Worm (Caenorhabditis elegans) whole organism, mixed stage, embryonic: ENCODE results near the gene swsn-4.

Source experiments
- ces-1 ChIP-seq: fragments of 150-350 bp; optimal IDR thresholded peaks from 2 replicates; lab custom pipeline; 2014; ENCODE audit warnings: missing biosample characterization, missing genetic modification reagents, missing genetic modification characterization
- elt-3 ChIP-seq: fragments of 150-350 bp; optimal IDR thresholded peaks from 2 replicates; lab custom pipeline; 2014; ENCODE audit warnings: missing biosample characterization, missing genetic modification characterization
- lsy-2 ChIP-seq: fragments of 150-350 bp; optimal IDR thresholded peaks from 2 replicates; lab custom pipeline; 2014; ENCODE audit warnings: missing biosample characterization, missing genetic modification characterization
- mep-1 ChIP-seq: fragments of 150-350 bp; optimal IDR thresholded peaks from 2 replicates; lab custom pipeline; 2017; ENCODE audit warnings: missing biosample characterization, missing genetic modification reagents, missing genetic modification characterization, inconsistent platforms
- nhr-12 ChIP-seq: fragments of 150-350 bp; optimal IDR thresholded peaks from 2 replicates; lab custom pipeline; 2014; ENCODE audit warnings: missing biosample characterization, missing genetic modification characterization
- nhr-237 ChIP-seq: fragments of 150-350 bp; optimal IDR thresholded peaks from 2 replicates; lab custom pipeline; 2014; ENCODE audit warnings: missing biosample characterization, missing genetic modification characterization
- pha-4 ChIP-seq: fragments of 150-350 bp; optimal IDR thresholded peaks from 2 replicates; lab custom pipeline; 2018; ENCODE audit warnings: missing biosample characterization, missing genetic modification reagents, missing genetic modification characterization
- unc-39 ChIP-seq: fragments of 150-350 bp; optimal IDR thresholded peaks from 2 replicates; lab custom pipeline; 2014; ENCODE audit warnings: missing biosample characterization, missing genetic modification characterization
- unc-62 ChIP-seq: fragments of 150-350 bp; optimal IDR thresholded peaks from 2 replicates; lab custom pipeline; 2014; ENCODE audit warnings: missing biosample characterization, missing genetic modification reagents, missing genetic modification characterization

ce11 chrIV:11178495-11178894, 52.7 kb downstream of the swsn-4 start, which contains the start of gene C08F8.9:
- no peak for TF ChIP-seq nhr-12 (tag; lab: Kevin White, UChicago)
- no peak for TF ChIP-seq lsy-2 (tag; lab: Kevin White, UChicago)
- no peak for TF ChIP-seq mep-1 (tag; lab: Kevin White, UChicago)
- TF ChIP-seq unc-62 (GFP tag; lab: Kevin White, UChicago), result no peak
- no peak for TF ChIP-seq nhr-237 (tag; lab: Kevin White, UChicago)
- no peak for TF ChIP-seq pha-4 (tag; lab: Kevin White, UChicago)
- TF ChIP-seq ces-1, result no peak
- TF ChIP-seq elt-3 (tag; lab: Kevin White, UChicago), result no peak
- TF ChIP-seq unc-39, result no peak
